Worm (Caenorhabditis elegans) whole organism, young adult: ENCODE results near the gene R13A1.3.

Experiments used
- F37B4.10 ChIP-seq: fragments of 200-800 bp; sonication (Bioruptor generic); IDR thresholded peaks from 2 replicates; pipeline ENCODE4 v1.3.6; 2022; ENCODE audit warnings: missing genetic modification characterization, missing compliant biosample characterization
- T07F8.4 ChIP-seq: sonication (generic microtip); optimal IDR thresholded peaks from 2 replicates; lab custom pipeline; 2016; ENCODE audit warnings: mild to moderate bottlenecking, missing genetic modification characterization, moderate library complexity, missing compliant biosample characterization
- Y53G8AR.9 ChIP-seq: fragments of 200-800 bp; sonication (Bioruptor generic); conservative IDR thresholded peaks from 2 replicates; pipeline ENCODE4 v1.3.6; 2022; ENCODE audit warnings: missing genetic modification reagents, missing genetic modification characterization, missing compliant biosample characterization
- Y79H2A.3 ChIP-seq: fragments of 200-800 bp; sonication (Bioruptor generic); conservative IDR thresholded peaks from 2 replicates; pipeline ENCODE4 v1.3.6; 2022; ENCODE audit warnings: missing genetic modification reagents, missing genetic modification characterization, missing compliant biosample characterization
- attf-6 ChIP-seq: fragments of 200-800 bp; sonication (Bioruptor generic); IDR thresholded peaks from 2 replicates; pipeline ENCODE4 v1.3.6; 2022; ENCODE audit warnings: missing genetic modification reagents, missing genetic modification characterization, missing compliant biosample characterization
- lin-35 ChIP-seq, 3 experiments: fragments of 150-350 bp in 2 of 3; sonication (generic microtip) in 1 of 3; optimal IDR thresholded peaks; 2 replicates each; lab custom pipeline; 2014 to 2018; ENCODE audit warnings: missing biosample characterization in 3 of 3, missing genetic modification characterization in 3 of 3, missing genetic modification reagents in 3 of 3
- snpc-1.3 ChIP-seq: sonication (generic microtip); optimal IDR thresholded peaks from 2 replicates; lab custom pipeline; 2017; ENCODE audit warnings: missing genetic modification characterization, mild to moderate bottlenecking, missing compliant biosample characterization, antibody characterized with exemption, moderate library complexity, missing genotype, missing genetic modification reagents; ENCODE audit not compliant: insufficient read depth
- snpc-4 ChIP-seq, 5 experiments: fragments of 150-350 bp in 1 of 5; sonication (generic microtip) in 4 of 5; optimal IDR thresholded peaks; 2 replicates each; lab custom pipeline; 2014 to 2018; ENCODE audit warnings: missing genetic modification characterization in 5 of 5, missing biosample characterization in 3 of 5, antibody characterized with exemption in 2 of 5, mild to moderate bottlenecking in 2 of 5, missing compliant biosample characterization in 2 of 5, missing genotype in 2 of 5, moderate library complexity in 2 of 5, missing genetic modification reagents in 1 of 5
- unc-62 ChIP-seq: fragments of 150-350 bp; optimal IDR thresholded peaks from 2 replicates; lab custom pipeline; 2014; ENCODE audit warnings: missing biosample characterization, missing genetic modification reagents, missing genetic modification characterization

DNA sequence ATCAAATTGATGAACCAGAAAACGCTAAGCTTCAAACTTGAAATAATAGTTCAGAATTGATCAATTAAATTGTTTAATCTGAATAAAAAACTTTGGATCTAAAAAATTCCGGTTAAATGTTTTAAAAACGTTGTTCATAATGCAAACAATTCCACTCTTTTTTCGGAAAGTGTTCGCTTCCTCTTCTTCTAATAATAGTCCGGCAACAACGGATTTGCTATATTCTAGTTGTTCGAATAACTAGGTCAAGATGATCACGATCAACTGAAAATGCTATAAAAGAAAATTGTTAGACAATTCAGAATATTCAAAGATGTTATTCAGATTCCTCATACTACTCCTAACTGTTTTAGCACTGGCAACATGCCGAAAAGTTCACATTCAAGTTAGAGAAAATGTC is 27.1 kb downstream of the R13A1.3 start, which contains the start of gene D2024.4:
- TF ChIP-seq snpc-4 (GFP tag; optimal IDR thresholded peaks at IDR 0.05; lab: Kevin White, UChicago) (no peak), snpc-4 (tag; optimal IDR thresholded peaks at IDR 0.05; lab: Kevin White, UChicago) (no peak), F37B4.10 (no peak), attf-6 (GFP tag; lab: Robert Waterston, UW) (no peak), unc-62 (GFP tag; lab: Kevin White, UChicago) (no peak), T07F8.4 (tag; lab: Kevin White, UChicago) (no peak), snpc-1.3 (tag; lab: Kevin White, UChicago) (no peak), Y79H2A.3 (no peak), Y53G8AR.9 (GFP tag; lab: Robert Waterston, UW) (no peak), lin-35 (GFP tag; optimal IDR thresholded peaks at IDR 0.05; lab: Kevin White, UChicago) (no peak)
